Worm (Caenorhabditis elegans): ENCODE measurements around the gene gem-4.

DNA sequence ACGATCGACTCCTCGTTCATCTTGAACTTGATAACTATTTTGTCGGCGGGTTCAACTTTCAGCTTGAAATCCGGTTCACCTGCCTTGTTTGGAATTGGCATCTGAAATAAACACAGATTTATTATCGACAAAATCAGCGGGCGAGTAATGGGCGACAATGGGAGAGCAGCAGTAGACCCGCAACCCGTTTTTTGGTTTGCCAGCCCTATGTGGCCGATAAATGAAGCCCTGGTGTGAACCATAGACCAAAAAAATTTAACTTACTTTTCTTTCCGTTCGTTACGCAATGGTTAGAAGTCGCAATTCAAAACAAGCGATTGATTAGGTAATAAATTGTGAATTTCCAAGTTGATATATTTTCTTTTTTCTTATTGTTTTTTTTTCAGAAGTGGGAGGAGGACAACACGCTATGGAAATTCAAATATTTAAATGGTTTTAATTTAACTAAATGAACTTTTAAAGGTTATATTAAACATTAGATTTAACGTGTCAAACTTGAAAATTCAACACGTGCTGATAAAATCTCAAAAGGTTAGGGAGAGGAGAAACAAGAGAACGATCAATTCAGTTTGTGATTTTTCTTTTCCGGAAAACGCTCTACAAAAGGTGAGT lies 41.6 kb upstream of the gem-4 start, which contains the start of the genes T22B3.3 and alg-3:
- TF ChIP-seq nhr-25 (tag; optimal IDR thresholded peaks at IDR 0.05) = no peak
- TF ChIP-seq snpc-4 (tag; optimal IDR thresholded peaks at IDR 0.05) = no peak
- no peak for TF ChIP-seq nhr-76 (tag; optimal IDR thresholded peaks at IDR 0.05)
- no peak for TF ChIP-seq elt-2 (tag; optimal IDR thresholded peaks at IDR 0.05)

Measured in whole organism, L3 larva.